Fruit fly (Drosophila melanogaster): ENCODE data around the gene PyK.

The PyK gene

DNA sequence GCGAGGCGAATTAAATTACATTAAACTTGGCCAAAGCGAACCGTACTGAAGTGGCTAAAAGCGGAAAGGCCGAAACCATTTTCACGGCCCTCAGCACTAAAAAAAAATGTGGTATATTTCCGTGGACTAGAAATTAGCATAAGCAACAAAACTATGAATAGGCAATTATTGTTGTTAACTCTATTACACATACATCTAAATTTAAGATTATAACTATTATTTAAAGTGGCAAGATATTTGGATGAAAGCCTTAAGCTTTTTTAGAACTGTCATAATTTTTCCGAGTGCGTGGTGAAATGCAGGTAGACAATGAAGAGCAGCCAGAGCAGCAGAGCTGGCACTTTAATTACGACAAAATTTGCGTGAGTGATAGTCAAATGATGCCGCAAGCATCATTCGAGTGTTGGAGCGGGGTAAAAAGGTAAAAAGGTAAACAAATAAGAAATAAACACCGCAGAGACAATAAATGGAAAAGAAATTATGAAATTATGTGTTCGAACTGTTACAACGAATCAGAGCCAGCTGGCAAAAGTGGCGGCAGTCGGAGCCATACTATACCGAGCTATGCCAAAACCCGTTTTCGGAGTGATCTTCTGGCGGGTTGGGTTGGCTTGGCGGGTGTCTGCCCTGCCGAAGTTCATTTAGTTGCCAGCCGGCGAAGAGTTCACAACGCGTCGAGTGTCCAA, 38.5 kb upstream of the PyK start, which contains the start of gene CG7080 (continued):
- TF ChIP-seq ERR (GFP tag; optimal IDR thresholded peaks at IDR 0.05) (no peak), HmgD (GFP tag; optimal IDR thresholded peaks at IDR 0.05) (no peak), CG33213 (GFP tag; optimal IDR thresholded peaks at IDR 0.05) (no peak), CG17361 (GFP tag; IDR thresholded peaks at IDR 0.05) (0 out of 3 replicates have a peak, but pooled peaks have one; percentile 32), p53 (GFP tag; optimal IDR thresholded peaks at IDR 0.05) (no peak), CG4424 (GFP tag; optimal IDR thresholded peaks at IDR 0.05) (no peak), CG1603 (tag; optimal IDR thresholded peaks at IDR 0.05) (peak; percentile 48), CHES-1-like (GFP tag; optimal IDR thresholded peaks at IDR 0.05) (no peak), grau (tag; optimal IDR thresholded peaks at IDR 0.05) (no peak), Hr78 (GFP tag; optimal IDR thresholded peaks at IDR 0.05) (no peak), CG12236 (GFP tag; optimal IDR thresholded peaks at IDR 0.05) (no peak), gsb (GFP tag; IDR thresholded peaks at IDR 0.05) (no peak), pfk (GFP tag; optimal IDR thresholded peaks at IDR 0.05) (no peak), BEAF-32 (GFP tag; optimal IDR thresholded peaks at IDR 0.05) (no peak), trem (tag; optimal IDR thresholded peaks at IDR 0.05) (no peak), CG10543 (GFP tag; optimal IDR thresholded peaks at IDR 0.05) (no peak), CG10209 (GFP tag; optimal IDR thresholded peaks at IDR 0.05) (no peak), Dp (GFP tag; optimal IDR thresholded peaks at IDR 0.05) (no peak), H15 (GFP tag; IDR thresholded peaks at IDR 0.05) (0 out of 3 replicates have a peak, but pooled peaks have one; percentile 14), C15 (GFP tag; IDR thresholded peaks at IDR 0.05) (no peak), bigmax (GFP tag; optimal IDR thresholded peaks at IDR 0.05) (no peak), CG7357 (GFP tag; IDR thresholded peaks at IDR 0.05) (no peak), Atf3 (GFP tag; optimal IDR thresholded peaks at IDR 0.05) (no peak), nerfin-2 (GFP tag; IDR thresholded peaks at IDR 0.05; ENCODE audit: partially characterized antibody) (no peak), CG12769 (tag; optimal IDR thresholded peaks at IDR 0.05) (no peak), E2f1 (GFP tag; IDR thresholded peaks at IDR 0.05) (no peak), Mes4 (GFP tag; optimal IDR thresholded peaks at IDR 0.05) (no peak), Myb (GFP tag; optimal IDR thresholded peaks at IDR 0.05) (no peak), amos (GFP tag; IDR thresholded peaks at IDR 0.05; ENCODE audit: partially characterized antibody) (no peak), Chrac-16 (GFP tag; optimal IDR thresholded peaks at IDR 0.05) (no peak), Sox100B (GFP tag; optimal IDR thresholded peaks at IDR 0.05) (peak; percentile 34), dan (GFP tag; IDR thresholded peaks at IDR 0.05) (no peak), bowl (GFP tag; IDR thresholded peaks at IDR 0.05) (no peak), nom (GFP tag; optimal IDR thresholded peaks at IDR 0.05) (no peak), crc (GFP tag; optimal IDR thresholded peaks at IDR 0.05) (no peak), ro (GFP tag; IDR thresholded peaks at IDR 0.05) (no peak), B-H2 (GFP tag; optimal IDR thresholded peaks at IDR 0.05) (no peak), pzg (GFP tag; optimal IDR thresholded peaks at IDR 0.05) (no peak), ci (GFP tag; IDR thresholded peaks at IDR 0.05) (peak; percentile 45; the same call in 1 of the 3 replicates), CG7928 (GFP tag; optimal IDR thresholded peaks at IDR 0.05) (no peak), danr (GFP tag; IDR thresholded peaks at IDR 0.05) (no peak), zfh2 (GFP tag; optimal IDR thresholded peaks at IDR 0.05) (no peak), her (GFP tag; optimal IDR thresholded peaks at IDR 0.05) (no peak), CG14441 (GFP tag; IDR thresholded peaks at IDR 0.05) (peak; percentile 29; the same call in 1 of the 2 replicates), CG17912 (GFP tag; optimal IDR thresholded peaks at IDR 0.05) (no peak), lilli (GFP tag; optimal IDR thresholded peaks at IDR 0.05) (no peak), Hsf (GFP tag; optimal IDR thresholded peaks at IDR 0.05) (no peak), vnd (GFP tag; IDR thresholded peaks at IDR 0.05; ENCODE audit: partially characterized antibody) (no peak), jigr1 (GFP tag; IDR thresholded peaks at IDR 0.05) (no peak), ttk (GFP tag; IDR thresholded peaks at IDR 0.05) (peak; percentile 21; the same call in 1 of the 2 replicates), grn (GFP tag; optimal IDR thresholded peaks at IDR 0.05) (no peak)

All from whole organism, embryonic.